Worm (Caenorhabditis elegans) whole organism, L1 larva: ENCODE measurements around the gene ufc-1.

Experiments
- C04F5.9 ChIP-seq: sonication (generic microtip); optimal IDR thresholded peaks from 2 replicates; lab custom pipeline; 2016; ENCODE audit warnings: missing genetic modification characterization, missing compliant biosample characterization
- C16A3.4 ChIP-seq: fragments of 150-350 bp; optimal IDR thresholded peaks from 2 replicates; lab custom pipeline; 2014; ENCODE audit warnings: missing biosample characterization, missing genetic modification characterization
- C34B4.2 ChIP-seq: sonication (generic microtip); optimal IDR thresholded peaks from 2 replicates; lab custom pipeline; 2017; ENCODE audit warnings: mild to moderate bottlenecking, missing genetic modification characterization, missing compliant biosample characterization
- ama-1 ChIP-seq: fragments of 150-350 bp; optimal IDR thresholded peaks from 2 replicates; lab custom pipeline; 2014
- blmp-1 ChIP-seq: fragments of 150-350 bp; optimal IDR thresholded peaks from 2 replicates; lab custom pipeline; 2014; ENCODE audit warnings: missing biosample characterization, missing genetic modification characterization
- ceh-63 ChIP-seq: fragments of 200-800 bp; sonication (Bioruptor generic); optimal IDR thresholded peaks from 2 replicates; lab custom pipeline; 2018; ENCODE audit warnings: mild to moderate bottlenecking, missing genetic modification characterization, missing compliant biosample characterization
- ceh-8 ChIP-seq: fragments of 200-800 bp; sonication (Bioruptor generic); optimal IDR thresholded peaks from 2 replicates; lab custom pipeline; 2018; ENCODE audit warnings: mild to moderate bottlenecking, missing genetic modification characterization, moderate library complexity, missing compliant biosample characterization
- ceh-82 ChIP-seq, 3 experiments: fragments of 150-350 bp in 1 of 3; sonication (generic microtip) in 2 of 3; optimal IDR thresholded peaks; 2 replicates each; lab custom pipeline; 2014 to 2017; ENCODE audit warnings: missing biosample characterization in 3 of 3, missing genetic modification characterization in 3 of 3
- ces-1 ChIP-seq: fragments of 150-350 bp; optimal IDR thresholded peaks from 2 replicates; lab custom pipeline; 2014; ENCODE audit warnings: missing biosample characterization, missing genetic modification reagents, missing genetic modification characterization
- dpl-1 ChIP-seq, 3 experiments: fragments of 150-350 bp in 2 of 3; sonication (generic microtip) in 1 of 3; optimal IDR thresholded peaks; 2 replicates each; lab custom pipeline; 2014 to 2017; ENCODE audit warnings: missing biosample characterization in 3 of 3, missing genetic modification characterization in 3 of 3, missing genetic modification reagents in 3 of 3
- efl-1 ChIP-seq, 4 experiments: fragments of 150-350 bp; optimal IDR thresholded peaks in 3 of 4; peaks in 1 of 4; 1 replicate in 1 of 4; 2 replicates in 3 of 4; lab custom pipeline; 2014; ENCODE audit warnings: missing biosample characterization in 2 of 4, missing genetic modification characterization in 2 of 4, missing genetic modification reagents in 2 of 4
- efl-3 ChIP-seq: fragments of 200-800 bp; sonication (Bioruptor generic); optimal IDR thresholded peaks from 2 replicates; lab custom pipeline; 2018; ENCODE audit warnings: mild to moderate bottlenecking, missing genetic modification characterization, missing compliant biosample characterization
- egl-13 ChIP-seq: sonication (generic microtip); optimal IDR thresholded peaks from 2 replicates; lab custom pipeline; 2016; ENCODE audit warnings: missing genotype, missing genetic modification reagents, missing genetic modification characterization, missing compliant biosample characterization
- egl-27 ChIP-seq, 2 experiments: fragments of 150-350 bp in 1 of 2; sonication (generic microtip); optimal IDR thresholded peaks; 3 replicates each; lab custom pipeline; 2017 to 2018; ENCODE audit warnings: missing biosample characterization in 2 of 2, missing genetic modification characterization in 2 of 2, missing genetic modification reagents in 2 of 2
- elt-2 ChIP-seq: sonication (generic microtip); optimal IDR thresholded peaks from 2 replicates; lab custom pipeline; 2016; ENCODE audit warnings: missing genetic modification characterization, mild to moderate bottlenecking, inconsistent platforms, missing compliant biosample characterization, missing genetic modification reagents
- ets-5 ChIP-seq: fragments of 200-800 bp; sonication (Bioruptor generic); IDR thresholded peaks from 2 replicates; pipeline ENCODE4 v1.3.6; 2022; ENCODE audit warnings: missing genetic modification characterization, missing compliant biosample characterization
- fkh-10 ChIP-seq: sonication (generic microtip); optimal IDR thresholded peaks from 2 replicates; lab custom pipeline; 2017; ENCODE audit warnings: missing biosample characterization, missing genetic modification reagents, missing genetic modification characterization
- fkh-4 ChIP-seq: sonication (generic microtip); optimal IDR thresholded peaks from 2 replicates; lab custom pipeline; 2016; ENCODE audit warnings: missing compliant biosample characterization, missing genetic modification characterization, borderline replicate concordance
- hlh-17 ChIP-seq: fragments of 200-800 bp; sonication (Bioruptor generic); optimal IDR thresholded peaks from 2 replicates; lab custom pipeline; 2018; ENCODE audit warnings: missing genetic modification characterization, mild to moderate bottlenecking, missing compliant biosample characterization, moderate library complexity, borderline replicate concordance
- hlh-4 ChIP-seq: sonication (generic microtip); optimal IDR thresholded peaks from 2 replicates; lab custom pipeline; 2016; ENCODE audit warnings: mild to moderate bottlenecking, missing genetic modification characterization, missing compliant biosample characterization
- isw-1 ChIP-seq: fragments of 200-800 bp; sonication (Bioruptor generic); IDR thresholded peaks from 2 replicates; pipeline ENCODE4 v1.3.6; 2022; ENCODE audit warnings: missing genetic modification characterization, missing compliant biosample characterization
- jun-1 ChIP-seq: fragments of 150-350 bp; optimal IDR thresholded peaks from 2 replicates; lab custom pipeline; 2014; ENCODE audit warnings: missing biosample characterization, missing genetic modification reagents, missing genetic modification characterization
- lin-14 ChIP-seq: fragments of 200-800 bp; sonication (Bioruptor generic); optimal IDR thresholded peaks from 2 replicates; lab custom pipeline; 2018; ENCODE audit warnings: mild to moderate bottlenecking, missing genetic modification characterization, moderate library complexity, missing compliant biosample characterization
- lin-35 ChIP-seq, 2 experiments: fragments of 150-350 bp; optimal IDR thresholded peaks; 2 replicates each; lab custom pipeline; 2014; ENCODE audit warnings: missing biosample characterization in 2 of 2, missing genetic modification characterization in 2 of 2, missing genetic modification reagents in 2 of 2
- lir-3 ChIP-seq: sonication (generic microtip); optimal IDR thresholded peaks from 2 replicates; lab custom pipeline; 2016; ENCODE audit warnings: mild to moderate bottlenecking, missing genetic modification characterization, moderate library complexity, missing compliant biosample characterization; ENCODE audit not compliant: poor library complexity
- mdl-1 ChIP-seq, 2 experiments: fragments of 150-350 bp; optimal IDR thresholded peaks; 2 replicates each; lab custom pipeline; 2014 to 2017; ENCODE audit warnings: missing biosample characterization in 2 of 2, missing genetic modification characterization in 2 of 2, inconsistent platforms in 1 of 2
- mef-2 ChIP-seq: fragments of 150-350 bp; optimal IDR thresholded peaks from 2 replicates; lab custom pipeline; 2014; ENCODE audit warnings: missing biosample characterization, missing genetic modification characterization
- mep-1 ChIP-seq: fragments of 150-350 bp; optimal IDR thresholded peaks from 2 replicates; lab custom pipeline; 2014; ENCODE audit warnings: missing biosample characterization, missing genetic modification characterization
- nhr-20 ChIP-seq: sonication (generic microtip); optimal IDR thresholded peaks from 2 replicates; lab custom pipeline; 2016; ENCODE audit warnings: mild to moderate bottlenecking, missing genetic modification characterization, missing compliant biosample characterization
- nhr-71 ChIP-seq: sonication (generic microtip); optimal IDR thresholded peaks from 2 replicates; lab custom pipeline; 2016; ENCODE audit warnings: mild to moderate bottlenecking, missing genetic modification characterization, moderate library complexity, missing compliant biosample characterization
- nhr-85 ChIP-seq: sonication (generic microtip); peaks from one replicate; lab custom pipeline; 2016; ENCODE audit warnings: missing genetic modification characterization, inconsistent platforms, missing compliant biosample characterization
- pax-3 ChIP-seq: fragments of 200-800 bp; sonication (Bioruptor generic); optimal IDR thresholded peaks from 2 replicates; lab custom pipeline; 2018; ENCODE audit warnings: mild to moderate bottlenecking, missing genetic modification characterization, moderate library complexity, missing compliant biosample characterization
- sptf-1 ChIP-seq: fragments of 150-350 bp; optimal IDR thresholded peaks from 2 replicates; lab custom pipeline; 2014; ENCODE audit warnings: missing biosample characterization, missing genetic modification characterization
- swsn-7 ChIP-seq: sonication (generic microtip); optimal IDR thresholded peaks from 2 replicates; lab custom pipeline; 2016; ENCODE audit warnings: missing genetic modification characterization, missing compliant biosample characterization
- tlp-1 ChIP-seq: fragments of 150-350 bp; optimal IDR thresholded peaks from 2 replicates; lab custom pipeline; 2014; ENCODE audit warnings: missing biosample characterization, missing genetic modification characterization
- unc-130 ChIP-seq: fragments of 150-350 bp; optimal IDR thresholded peaks from 2 replicates; lab custom pipeline; 2017; ENCODE audit warnings: missing biosample characterization, missing genetic modification characterization, inconsistent platforms
- unc-30 ChIP-seq: sonication (generic microtip); optimal IDR thresholded peaks from 2 replicates; lab custom pipeline; 2017; ENCODE audit warnings: missing biosample characterization, missing genetic modification characterization
- unc-62 ChIP-seq: fragments of 150-350 bp; optimal IDR thresholded peaks from 2 replicates; lab custom pipeline; 2014; ENCODE audit warnings: missing biosample characterization, missing genetic modification reagents, missing genetic modification characterization
- unc-98 ChIP-seq: fragments of 200-800 bp; sonication (Bioruptor generic); IDR thresholded peaks from 2 replicates; pipeline ENCODE4 v1.3.6; 2022; ENCODE audit warnings: missing genetic modification characterization, missing compliant biosample characterization
- vab-15 ChIP-seq: sonication (generic microtip); optimal IDR thresholded peaks from 2 replicates; lab custom pipeline; 2017; ENCODE audit warnings: missing genotype, mild to moderate bottlenecking, missing genetic modification characterization, missing compliant biosample characterization
- ztf-4 ChIP-seq: fragments of 150-350 bp; optimal IDR thresholded peaks from 2 replicates; lab custom pipeline; 2014; ENCODE audit warnings: missing biosample characterization, missing genetic modification characterization

The ufc-1 gene

ce11 chrIII:9361228-9361627 lies 29.9 kb downstream of the ufc-1 start, which contains the start of gene flp-25:
Gene flp-25, plus strand, starts transcription at chrIII:9361528.
- TF ChIP-seq swsn-7 (no peak), unc-98 (GFP tag; lab: Robert Waterston, UW) (no peak), unc-30 (tag; lab: Kevin White, UChicago) (no peak), lir-3 (tag; lab: Kevin White, UChicago) (no peak), nhr-71 (tag; lab: Kevin White, UChicago) (no peak), unc-130 (tag; lab: Kevin White, UChicago) (no peak), ama-1 (lab: Kevin White, UChicago) (no peak), mdl-1 (tag; optimal IDR thresholded peaks at IDR 0.05; lab: Kevin White, UChicago) (no peak), pax-3 (tag; lab: Kevin White, UChicago) (no peak), sptf-1 (tag; lab: Kevin White, UChicago) (no peak), fkh-4 (tag; lab: Kevin White, UChicago) (no peak)
- TF ChIP-seq, all 84 proteins: peak for 0

- TF ChIP-seq fkh-4 (tag; lab: Kevin White, UChicago) (no peak), egl-13 (tag; lab: Kevin White, UChicago) (no peak), unc-98 (GFP tag; lab: Robert Waterston, UW) (no peak), elt-2 (tag; lab: Kevin White, UChicago) (peak; percentile 27), ces-1 (GFP tag; lab: Kevin White, UChicago) (no peak), efl-1 (optimal IDR thresholded peaks at IDR 0.05; lab: Kevin White, UChicago) (no peak), efl-1 (GFP tag; optimal IDR thresholded peaks at IDR 0.05 in 1 of 2; lab: Kevin White, UChicago) (peak in 1 of 2 experiments; percentile 28), nhr-20 (tag; lab: Kevin White, UChicago) (no peak)
Measured at ce11 chrIII:9366376-9366775, 35.1 kb downstream of the ufc-1 start.

- TF ChIP-seq hlh-17 (GFP tag; lab: Kevin White, UChicago), result no peak
- TF ChIP-seq unc-62 (GFP tag; lab: Kevin White, UChicago), result no peak
- no peak for TF ChIP-seq lin-35 (GFP tag; optimal IDR thresholded peaks at IDR 0.05; lab: Kevin White, UChicago)
- no peak for TF ChIP-seq C34B4.2
- TF ChIP-seq vab-15 (tag; lab: Kevin White, UChicago), result no peak
- no peak for TF ChIP-seq C04F5.9 (tag; lab: Kevin White, UChicago)
- TF ChIP-seq C16A3.4 (tag; lab: Kevin White, UChicago), result no peak
- no peak for TF ChIP-seq mef-2 (tag; lab: Kevin White, UChicago)
- no peak for TF ChIP-seq ceh-82 (tag; optimal IDR thresholded peaks at IDR 0.05; lab: Kevin White, UChicago)
- TF ChIP-seq blmp-1 (tag; lab: Kevin White, UChicago), result no peak
- TF ChIP-seq egl-13 (tag; lab: Kevin White, UChicago), result no peak
- TF ChIP-seq ztf-4 (tag; lab: Kevin White, UChicago), result no peak
- TF ChIP-seq dpl-1 (GFP tag; optimal IDR thresholded peaks at IDR 0.05; lab: Kevin White, UChicago), result no peak
- TF ChIP-seq egl-27 (tag; optimal IDR thresholded peaks at IDR 0.05; lab: Kevin White, UChicago), result no peak
- no peak for TF ChIP-seq jun-1
- no peak for TF ChIP-seq ceh-63 (GFP tag; lab: Kevin White, UChicago)
- TF ChIP-seq efl-3 (GFP tag; lab: Kevin White, UChicago), result no peak
- TF ChIP-seq hlh-4 (tag; lab: Kevin White, UChicago), result no peak
- TF ChIP-seq, all 84 proteins: peak for 0
Measured at ce11 chrIII:9366971-9367370, 35.7 kb downstream of the ufc-1 start, which contains the start of gene crn-6. Gene crn-6, plus strand, starts transcription at chrIII:9367271.

ce11 chrIII:9373779-9374178 lies 42.5 kb downstream of the ufc-1 start:
- TF ChIP-seq jun-1 (no peak), ets-5 (GFP tag; lab: Robert Waterston, UW) (no peak), isw-1 (GFP tag; lab: Robert Waterston, UW) (no peak), lin-14 (GFP tag; lab: Kevin White, UChicago) (peak; percentile 13), blmp-1 (tag; lab: Kevin White, UChicago) (no peak), tlp-1 (no peak), fkh-10 (GFP tag; lab: Kevin White, UChicago) (peak; percentile 39), efl-1 (optimal IDR thresholded peaks at IDR 0.05; lab: Kevin White, UChicago) (no peak), efl-1 (GFP tag; optimal IDR thresholded peaks at IDR 0.05 in 1 of 2; lab: Kevin White, UChicago) (peak in 1 of 2 experiments; percentile 25), ceh-8 (GFP tag; lab: Kevin White, UChicago) (no peak), nhr-85 (tag; lab: Kevin White, UChicago) (no peak), mep-1 (no peak)
